Fruit fly (Drosophila melanogaster) whole organism, embryonic: ENCODE measurements around the gene Duox.

Source experiments
- B-H2 ChIP-seq: fragments of 200-800 bp; sonication (Bioruptor generic); optimal IDR thresholded peaks from 2 replicates; lab custom pipeline; 2018; ENCODE audit warnings: missing biosample characterization, mild to moderate bottlenecking, missing genetic modification characterization
- Bteb2 ChIP-seq: fragments of 200-800 bp; sonication (Bioruptor generic); optimal IDR thresholded peaks from 2 replicates; lab custom pipeline; 2016; ENCODE audit warnings: missing biosample characterization, missing genetic modification characterization
- CG12236 ChIP-seq: fragments of 200-800 bp; sonication (Bioruptor generic); optimal IDR thresholded peaks from 2 replicates; lab custom pipeline; 2016; ENCODE audit warnings: missing biosample characterization, missing genetic modification characterization
- CG12659 ChIP-seq: fragments of 200-800 bp; sonication (Bioruptor generic); optimal IDR thresholded peaks from 3 replicates; lab custom pipeline; 2017; ENCODE audit warnings: mild to moderate bottlenecking, missing biosample characterization, missing genetic modification reagents, missing genetic modification characterization
- CG14860 ChIP-seq: fragments of 200-800 bp; sonication (Bioruptor generic); IDR thresholded peaks from 3 replicates; pipeline ENCODE4 v1.3.6; 2022; ENCODE audit warnings: missing biosample characterization, missing genetic modification characterization; ENCODE audit not compliant: partially characterized antibody
- CG15011 ChIP-seq: fragments of 200-800 bp; sonication (Bioruptor generic); optimal IDR thresholded peaks from 3 replicates; lab custom pipeline; 2018; ENCODE audit warnings: missing biosample characterization, mild to moderate bottlenecking, missing genetic modification characterization
- CG17328 ChIP-seq: fragments of 200-800 bp; sonication (Bioruptor generic); IDR thresholded peaks from 2 replicates; pipeline ENCODE4 v1.3.6; 2022; ENCODE audit warnings: missing biosample characterization, missing genetic modification characterization
- CG1832 ChIP-seq: fragments of 200-800 bp; sonication (Bioruptor generic); optimal IDR thresholded peaks from 2 replicates; lab custom pipeline; 2017; ENCODE audit warnings: missing biosample characterization, mild to moderate bottlenecking, missing genetic modification characterization, inconsistent platforms
- CG2199 ChIP-seq: fragments of 200-800 bp; sonication (Bioruptor generic); IDR thresholded peaks from 3 replicates; pipeline ENCODE4 v1.3.6; 2022; ENCODE audit warnings: missing biosample characterization, missing genetic modification characterization
- CG2202 ChIP-seq: fragments of 200-800 bp; sonication (Bioruptor generic); optimal IDR thresholded peaks from 2 replicates; lab custom pipeline; 2018; ENCODE audit warnings: missing biosample characterization, mild to moderate bottlenecking, missing genetic modification characterization
- CG2875 ChIP-seq: fragments of 200-800 bp; sonication (Bioruptor generic); optimal IDR thresholded peaks from 2 replicates; lab custom pipeline; 2017; ENCODE audit warnings: missing biosample characterization, mild to moderate bottlenecking, missing genetic modification characterization, missing genetic modification reagents
- CG2889 ChIP-seq: fragments of 200-800 bp; sonication (Bioruptor generic); IDR thresholded peaks from 3 replicates; pipeline ENCODE4 v1.3.6; 2022; ENCODE audit warnings: missing biosample characterization, missing genetic modification characterization
- CG3163 ChIP-seq: fragments of 200-800 bp; sonication (Bioruptor generic); optimal IDR thresholded peaks from 3 replicates; lab custom pipeline; 2016; ENCODE audit warnings: missing biosample characterization, missing genetic modification characterization
- CG4360 ChIP-seq: fragments of 200-800 bp; sonication (Bioruptor generic); IDR thresholded peaks from 2 replicates; pipeline ENCODE4 v1.3.6; 2022; ENCODE audit warnings: missing biosample characterization, missing genetic modification characterization
- CG4730 ChIP-seq: fragments of 200-800 bp; sonication (Bioruptor generic); IDR thresholded peaks from 2 replicates; pipeline ENCODE4 v1.3.6; 2022; ENCODE audit warnings: missing biosample characterization, missing genetic modification characterization
- CG7745 ChIP-seq: fragments of 200-800 bp; sonication (Bioruptor generic); optimal IDR thresholded peaks from 2 replicates; lab custom pipeline; 2018; ENCODE audit warnings: missing biosample characterization, mild to moderate bottlenecking, missing genetic modification characterization, moderate library complexity
- CG7928 ChIP-seq: fragments of 200-800 bp; sonication (Bioruptor generic); optimal IDR thresholded peaks from 2 replicates; lab custom pipeline; 2017; ENCODE audit warnings: missing biosample characterization, mild to moderate bottlenecking, missing genetic modification characterization
- CG9817 ChIP-seq: fragments of 200-800 bp; sonication (Bioruptor generic); optimal IDR thresholded peaks from 2 replicates; lab custom pipeline; 2018; ENCODE audit warnings: missing biosample characterization, mild to moderate bottlenecking, missing genetic modification characterization, moderate library complexity
- CrebB ChIP-seq: fragments of 200-800 bp; sonication (Bioruptor generic); optimal IDR thresholded peaks from 3 replicates; lab custom pipeline; 2018; ENCODE audit warnings: missing biosample characterization, mild to moderate bottlenecking, missing genetic modification characterization
- Dad ChIP-seq: fragments of 200-800 bp; sonication (Bioruptor generic); optimal IDR thresholded peaks from 3 replicates; lab custom pipeline; 2016; ENCODE audit warnings: missing biosample characterization, missing genetic modification characterization
- Dll ChIP-seq: fragments of 200-800 bp; sonication (Bioruptor generic); IDR thresholded peaks from 4 replicates; pipeline ENCODE4 v1.3.6; 2022; ENCODE audit warnings: missing biosample characterization, missing genetic modification characterization; ENCODE audit not compliant: partially characterized antibody
- Ets65A ChIP-seq: fragments of 200-800 bp; sonication (Bioruptor generic); peaks from one replicate; lab custom pipeline; 2016; ENCODE audit warnings: missing biosample characterization, missing genetic modification characterization
- Gsc ChIP-seq: fragments of 200-800 bp; sonication (Bioruptor generic); IDR thresholded peaks from 2 replicates; pipeline ENCODE4 v1.3.6; 2022; ENCODE audit warnings: missing biosample characterization, missing genetic modification characterization
- H15 ChIP-seq: fragments of 200-800 bp; sonication (Bioruptor generic); IDR thresholded peaks from 3 replicates; pipeline ENCODE4 v1.3.6; 2022; ENCODE audit warnings: missing biosample characterization, missing genetic modification characterization
- HLH4C ChIP-seq: fragments of 200-800 bp; sonication (Bioruptor generic); IDR thresholded peaks from 3 replicates; pipeline ENCODE4 v1.3.6; 2022; ENCODE audit warnings: missing biosample characterization, missing genetic modification characterization; ENCODE audit not compliant: partially characterized antibody
- MBD-R2 ChIP-seq: fragments of 200-800 bp; sonication (Bioruptor generic); IDR thresholded peaks from 2 replicates; pipeline ENCODE4 v1.3.6; 2022; ENCODE audit warnings: missing biosample characterization, missing genetic modification characterization
- Rfx ChIP-seq: fragments of 200-800 bp; sonication (Bioruptor generic); IDR thresholded peaks from 2 replicates; pipeline ENCODE4 v1.3.6; 2022; ENCODE audit warnings: missing biosample characterization, missing genetic modification characterization
- Scr ChIP-seq: fragments of 200-800 bp; sonication (Bioruptor generic); IDR thresholded peaks from 2 replicates; pipeline ENCODE4 v1.3.6; 2022; ENCODE audit warnings: missing biosample characterization, missing genetic modification characterization; ENCODE audit not compliant: partially characterized antibody
- Side ChIP-seq: fragments of 200-800 bp; sonication (Bioruptor generic); optimal IDR thresholded peaks from 2 replicates; lab custom pipeline; 2016; ENCODE audit warnings: missing biosample characterization, missing genetic modification characterization
- Six4 ChIP-seq: fragments of 200-800 bp; sonication (Bioruptor generic); optimal IDR thresholded peaks from 2 replicates; lab custom pipeline; 2016; ENCODE audit warnings: missing biosample characterization, missing genetic modification characterization
- Sox100B ChIP-seq: fragments of 200-800 bp; sonication (Bioruptor generic); optimal IDR thresholded peaks from 3 replicates; lab custom pipeline; 2018; ENCODE audit warnings: missing biosample characterization, mild to moderate bottlenecking, missing genetic modification characterization
- Taf1 ChIP-seq: fragments of 200-800 bp; sonication (Bioruptor generic); IDR thresholded peaks from 2 replicates; pipeline ENCODE4 v1.3.6; 2022; ENCODE audit warnings: missing biosample characterization, missing genetic modification characterization
- bbx ChIP-seq: fragments of 200-800 bp; sonication (Bioruptor generic); IDR thresholded peaks from 2 replicates; pipeline ENCODE4 v1.3.6; 2022; ENCODE audit warnings: missing biosample characterization, missing genetic modification characterization; ENCODE audit not compliant: partially characterized antibody
- chn ChIP-seq: fragments of 200-800 bp; sonication (Bioruptor generic); optimal IDR thresholded peaks from 2 replicates; lab custom pipeline; 2016; ENCODE audit warnings: missing biosample characterization, missing genetic modification characterization
- crc ChIP-seq: fragments of 200-800 bp; sonication (Bioruptor generic); optimal IDR thresholded peaks from 2 replicates; lab custom pipeline; 2016; ENCODE audit warnings: missing biosample characterization, missing genetic modification characterization
- dmrt99B ChIP-seq: fragments of 200-800 bp; sonication (Bioruptor generic); optimal IDR thresholded peaks from 2 replicates; lab custom pipeline; 2018; ENCODE audit warnings: missing biosample characterization, mild to moderate bottlenecking, missing genetic modification characterization, moderate library complexity
- emc ChIP-seq: fragments of 200-800 bp; sonication (Bioruptor generic); optimal IDR thresholded peaks from 2 replicates; lab custom pipeline; 2016; ENCODE audit warnings: missing biosample characterization, missing genetic modification characterization
- ems ChIP-seq: fragments of 200-800 bp; sonication (Bioruptor generic); optimal IDR thresholded peaks from 3 replicates; lab custom pipeline; 2016; ENCODE audit warnings: missing biosample characterization, missing genetic modification characterization
- klu ChIP-seq: fragments of 200-800 bp; sonication (Bioruptor generic); IDR thresholded peaks from 2 replicates; pipeline ENCODE4 v1.3.6; 2022; ENCODE audit warnings: missing biosample characterization, missing genetic modification characterization
- knrl ChIP-seq: fragments of 200-800 bp; sonication (Bioruptor generic); IDR thresholded peaks from 3 replicates; pipeline ENCODE4 v1.3.6; 2022; ENCODE audit warnings: missing biosample characterization, missing genetic modification characterization; ENCODE audit not compliant: partially characterized antibody
- pita ChIP-seq: fragments of 200-800 bp; sonication (Bioruptor generic); optimal IDR thresholded peaks from 2 replicates; lab custom pipeline; 2017; ENCODE audit warnings: missing biosample characterization, mild to moderate bottlenecking, missing genetic modification characterization
- pum ChIP-seq: fragments of 200-800 bp; sonication (Bioruptor generic); optimal IDR thresholded peaks from 2 replicates; lab custom pipeline; 2016; ENCODE audit warnings: missing biosample characterization, missing genetic modification characterization
- run ChIP-seq: fragments of 200-800 bp; sonication (Bioruptor generic); optimal IDR thresholded peaks from 3 replicates; lab custom pipeline; 2018; ENCODE audit warnings: missing biosample characterization, mild to moderate bottlenecking, missing genetic modification characterization
- sna ChIP-seq: fragments of 200-800 bp; sonication (Bioruptor generic); IDR thresholded peaks from 2 replicates; pipeline ENCODE4 v1.3.6; 2022; ENCODE audit warnings: missing biosample characterization, missing genetic modification characterization; ENCODE audit not compliant: partially characterized antibody
- toy ChIP-seq: fragments of 200-800 bp; sonication (Bioruptor generic); IDR thresholded peaks from 2 replicates; pipeline ENCODE4 v1.3.6; 2022; ENCODE audit warnings: missing biosample characterization, missing genetic modification characterization
- trh ChIP-seq: fragments of 200-800 bp; sonication (Bioruptor generic); optimal IDR thresholded peaks from 2 replicates; lab custom pipeline; 2016; ENCODE audit warnings: missing biosample characterization, missing genetic modification characterization
- wek ChIP-seq: fragments of 200-800 bp; sonication (Bioruptor generic); optimal IDR thresholded peaks from 3 replicates; lab custom pipeline; 2018; ENCODE audit warnings: missing biosample characterization, mild to moderate bottlenecking, missing genetic modification characterization, moderate library complexity
- zfh2 ChIP-seq: fragments of 200-800 bp; sonication (Bioruptor generic); optimal IDR thresholded peaks from 2 replicates; lab custom pipeline; 2016; ENCODE audit warnings: missing biosample characterization, missing genetic modification characterization

The Duox gene

DNA sequence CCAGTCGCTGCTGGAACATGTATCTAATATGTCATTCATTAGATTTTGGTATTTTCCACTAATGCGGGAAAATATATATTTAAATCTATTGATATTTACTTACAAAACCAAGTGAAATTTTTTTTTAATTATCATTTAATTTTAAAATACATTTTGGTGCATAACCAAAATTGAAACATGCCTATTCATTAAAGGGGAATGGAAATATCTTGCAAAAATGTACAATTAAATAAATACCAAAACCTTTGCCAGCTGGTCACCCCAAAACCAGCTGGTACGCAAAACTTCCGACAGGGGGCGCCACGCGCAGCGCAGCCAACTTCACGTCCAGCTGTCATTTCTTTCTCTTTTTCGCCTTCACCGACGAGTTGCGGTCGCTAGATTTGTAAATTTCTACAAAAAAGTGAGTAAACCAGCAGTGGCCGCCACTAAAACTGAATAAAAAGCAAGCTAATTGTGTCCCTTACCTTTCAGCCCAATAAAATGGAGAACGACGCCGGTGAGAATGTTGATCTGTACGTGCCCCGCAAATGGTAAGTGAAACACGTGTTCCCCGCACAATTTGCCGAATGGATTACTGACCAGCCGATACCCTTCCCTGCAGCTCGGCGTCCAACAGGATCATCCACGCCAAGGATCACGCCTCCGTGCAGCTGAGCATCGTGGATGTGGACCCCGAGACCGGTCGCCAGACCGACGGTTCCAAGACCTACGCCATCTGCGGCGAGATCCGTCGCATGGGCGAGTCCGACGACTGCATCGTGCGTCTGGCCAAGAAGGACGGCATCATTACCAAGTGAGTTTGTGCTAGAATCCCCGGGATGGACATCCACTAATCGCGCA, 25.9 kb upstream of the Duox start, which contains the start of the genes CG3104 and RpS21 (continued):
- 0 out of 2 replicates have a peak, but pooled peaks have one; percentile 22 for TF ChIP-seq bbx (GFP tag; lab: Robert Waterston, UW)
- 0 out of 4 replicates have a peak, but pooled peaks have one; percentile 31 for TF ChIP-seq Dll (GFP tag; lab: Robert Waterston, UW)
- TF ChIP-seq Ets65A = peak; percentile 99
- no peak for TF ChIP-seq CG7745 (tag; lab: Kevin White, UChicago)
- peak; percentile 77 for TF ChIP-seq CG2889 (GFP tag; lab: Robert Waterston, UW)
- TF ChIP-seq wek (GFP tag; lab: Kevin White, UChicago) = peak; percentile 80
- peak; percentile 96 for TF ChIP-seq B-H2
- peak; percentile 80; the same call in 1 of the 2 replicates for TF ChIP-seq toy
- TF ChIP-seq emc (GFP tag; lab: Kevin White, UChicago) = peak; percentile 88
- TF ChIP-seq CG2199 = peak; percentile 79; the same call in 1 of the 3 replicates
- peak; percentile 53 for TF ChIP-seq MBD-R2 (GFP tag; lab: Robert Waterston, UW)
- peak; percentile 46 for TF ChIP-seq CG2202 (tag; lab: Kevin White, UChicago)
- TF ChIP-seq Bteb2 (GFP tag; lab: Kevin White, UChicago) = peak; percentile 75
- TF ChIP-seq CG1832 (GFP tag; lab: Kevin White, UChicago) = no peak
- no peak for TF ChIP-seq Scr (GFP tag; lab: Robert Waterston, UW)
- peak; percentile 86 for TF ChIP-seq CG9817
- TF ChIP-seq ems (GFP tag; lab: Kevin White, UChicago) = peak; percentile 71
- peak; percentile 81 for TF ChIP-seq H15 (GFP tag; lab: Robert Waterston, UW)
- TF ChIP-seq Rfx (GFP tag; lab: Robert Waterston, UW) = peak; percentile 97
- peak; percentile 77 for TF ChIP-seq CG2875
- peak; percentile 81 for TF ChIP-seq Side (GFP tag; lab: Kevin White, UChicago)
- peak; percentile 65 for TF ChIP-seq pum
- no peak for TF ChIP-seq Gsc (GFP tag; lab: Robert Waterston, UW)
- TF ChIP-seq run (tag; lab: Kevin White, UChicago) = peak; percentile 65
- TF ChIP-seq CG15011 (GFP tag; lab: Kevin White, UChicago) = peak; percentile 86
- peak; percentile 75 for TF ChIP-seq crc
- no peak for TF ChIP-seq HLH4C (GFP tag; lab: Robert Waterston, UW)
- TF ChIP-seq Sox100B (GFP tag; lab: Kevin White, UChicago) = peak; percentile 81
- TF ChIP-seq CG4360 (GFP tag; lab: Robert Waterston, UW) = peak; percentile 62
- TF ChIP-seq CG12236 (GFP tag; lab: Kevin White, UChicago) = peak; percentile 59
- TF ChIP-seq trh (GFP tag; lab: Kevin White, UChicago) = peak; percentile 65
- TF ChIP-seq CG17328 (GFP tag; lab: Robert Waterston, UW) = peak; percentile 92
- peak; percentile 47; the same call in 1 of the 3 replicates for TF ChIP-seq knrl (GFP tag; lab: Robert Waterston, UW)
- peak; percentile 77 for TF ChIP-seq chn (GFP tag; lab: Kevin White, UChicago)
- TF ChIP-seq Six4 (GFP tag; lab: Kevin White, UChicago) = peak; percentile 74
- peak; percentile 77 for TF ChIP-seq CG4730 (GFP tag; lab: Robert Waterston, UW)
- peak; percentile 76 for TF ChIP-seq CrebB (tag; lab: Kevin White, UChicago)
- TF ChIP-seq CG14860 (GFP tag; lab: Robert Waterston, UW) = no peak
- TF ChIP-seq Taf1 (GFP tag; lab: Robert Waterston, UW) = peak; percentile 78
- 0 out of 2 replicates have a peak, but pooled peaks have one; percentile 2 for TF ChIP-seq sna (GFP tag; lab: Robert Waterston, UW)
- no peak for TF ChIP-seq pita (GFP tag; lab: Kevin White, UChicago)
- peak; percentile 96 for TF ChIP-seq CG12659 (GFP tag; lab: Kevin White, UChicago)
- TF ChIP-seq zfh2 (GFP tag; lab: Kevin White, UChicago) = peak; percentile 86
- TF ChIP-seq CG3163 (GFP tag; lab: Kevin White, UChicago) = peak; percentile 68
- TF ChIP-seq Dad (GFP tag; lab: Kevin White, UChicago) = peak; percentile 77
- peak; percentile 68 for TF ChIP-seq CG7928 (GFP tag; lab: Kevin White, UChicago)
- peak; percentile 72 for TF ChIP-seq klu (GFP tag; lab: Robert Waterston, UW)
- TF ChIP-seq dmrt99B = peak; percentile 72
